Fruit fly (Drosophila melanogaster) whole organism, adult: ENCODE measurements around the gene CAH8.

Experiments
- CG11617 ChIP-seq: fragments of 200-800 bp; sonication (Bioruptor generic); optimal IDR thresholded peaks from 2 replicates; lab custom pipeline; 2017; ENCODE audit warnings: mild to moderate bottlenecking, missing biosample characterization, missing genetic modification reagents, missing genetic modification characterization
- CG14711 ChIP-seq: fragments of 200-800 bp; sonication (Bioruptor generic); optimal IDR thresholded peaks from 2 replicates; lab custom pipeline; 2018; ENCODE audit warnings: missing biosample characterization, mild to moderate bottlenecking, missing genetic modification characterization, moderate library complexity
- CG5204 ChIP-seq: fragments of 200-800 bp; sonication (Bioruptor generic); optimal IDR thresholded peaks from 2 replicates; lab custom pipeline; 2016; ENCODE audit warnings: missing biosample characterization, missing genetic modification characterization
- CG7045 ChIP-seq: fragments of 200-800 bp; sonication (Bioruptor generic); optimal IDR thresholded peaks from 2 replicates; lab custom pipeline; 2017; ENCODE audit warnings: missing biosample characterization, mild to moderate bottlenecking, missing genetic modification characterization
- CG7101 ChIP-seq: fragments of 200-800 bp; sonication (Bioruptor generic); optimal IDR thresholded peaks from 2 replicates; lab custom pipeline; 2018; ENCODE audit warnings: missing biosample characterization, mild to moderate bottlenecking, missing genetic modification characterization, moderate library complexity
- Crg-1 ChIP-seq: fragments of 200-800 bp; sonication (Bioruptor generic); optimal IDR thresholded peaks from 2 replicates; lab custom pipeline; 2016; ENCODE audit warnings: missing biosample characterization, missing genetic modification characterization
- Hr96 ChIP-seq: fragments of 200-800 bp; sonication (Bioruptor generic); optimal IDR thresholded peaks from 2 replicates; lab custom pipeline; 2016; ENCODE audit warnings: missing biosample characterization, missing genetic modification characterization
- Mnt ChIP-seq: fragments of 200-800 bp; sonication (Bioruptor generic); optimal IDR thresholded peaks from 2 replicates; lab custom pipeline; 2016; ENCODE audit warnings: missing biosample characterization, mild to moderate bottlenecking, missing genetic modification characterization
- cic ChIP-seq: fragments of 200-800 bp; sonication (Bioruptor generic); optimal IDR thresholded peaks from 2 replicates; lab custom pipeline; 2017; ENCODE audit warnings: missing biosample characterization, mild to moderate bottlenecking, missing genetic modification characterization, moderate library complexity
- cnc ChIP-seq, 2 experiments: fragments of >200 bp; optimal IDR thresholded peaks; 2 replicates each; lab custom pipeline; 2017
- pad ChIP-seq: fragments of 200-800 bp; sonication (Bioruptor generic); optimal IDR thresholded peaks from 3 replicates; lab custom pipeline; 2017; ENCODE audit warnings: missing biosample characterization, missing genetic modification characterization, mild to moderate bottlenecking, moderate library complexity, missing genetic modification reagents
- toe ChIP-seq: fragments of 200-800 bp; sonication (Bioruptor generic); optimal IDR thresholded peaks from 2 replicates; lab custom pipeline; 2016; ENCODE audit warnings: missing biosample characterization, missing genetic modification characterization

- TF ChIP-seq cic (GFP tag; lab: Kevin White, UChicago) (no peak), Crg-1 (no peak), CG11617 (GFP tag; lab: Kevin White, UChicago) (no peak), Hr96 (GFP tag; lab: Kevin White, UChicago) (no peak), CG7101 (no peak), pad (no peak), CG7045 (GFP tag; lab: Kevin White, UChicago) (no peak), toe (GFP tag; lab: Kevin White, UChicago) (no peak), CG14711 (tag; lab: Kevin White, UChicago) (no peak), CG5204 (GFP tag; lab: Kevin White, UChicago) (no peak), cnc (optimal IDR thresholded peaks at IDR 0.05; lab: Kevin White, UChicago) (no peak), Mnt (no peak)
Observed at dm6 chr3R:22381735-22382134, 7.8 kb downstream of the CAH8 start, which contains the start of gene Gpdh3.
